Worm (Caenorhabditis elegans) whole organism, L4/young adult: ENCODE measurements around the gene rml-4.

Experiments used
- W03F9.2 ChIP-seq: fragments of 150-350 bp; optimal IDR thresholded peaks from 2 replicates; lab custom pipeline; 2014; ENCODE audit warnings: missing biosample characterization, missing genetic modification characterization
- dao-5 ChIP-seq: sonication (generic microtip); optimal IDR thresholded peaks from 2 replicates; lab custom pipeline; 2016; ENCODE audit warnings: missing genotype, missing genetic modification characterization, moderate library complexity, missing compliant biosample characterization
- him-1 ChIP-seq: sonication (generic microtip); optimal IDR thresholded peaks from 2 replicates; lab custom pipeline; 2016; ENCODE audit warnings: missing genotype, missing genetic modification reagents, missing genetic modification characterization, missing compliant biosample characterization

DNA sequence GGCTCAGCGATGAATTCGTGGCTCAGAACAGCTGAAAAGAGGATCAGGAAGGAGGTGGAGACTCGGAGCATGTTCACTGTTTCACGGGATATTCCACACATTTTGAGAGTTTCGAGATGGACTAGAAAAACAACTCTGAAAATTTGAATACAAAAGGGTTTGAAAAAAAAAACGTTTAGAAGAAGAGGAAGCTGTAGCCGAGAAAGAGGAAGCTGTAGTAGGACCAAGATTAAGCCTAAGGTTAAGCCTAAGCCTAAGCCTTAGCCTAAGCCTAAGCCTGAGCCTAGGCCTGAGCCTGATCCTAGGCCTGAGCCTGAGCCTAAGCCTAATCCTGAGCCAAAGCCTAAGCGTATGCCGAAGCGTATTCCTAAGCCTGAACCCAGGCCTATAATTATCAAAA, 17.2 kb downstream of the rml-4 start, which contains the start of gene plep-1:
- no peak for TF ChIP-seq dao-5 (tag; lab: Kevin White, UChicago)
- TF ChIP-seq him-1 (tag; lab: Kevin White, UChicago) = no peak
- TF ChIP-seq W03F9.2 = no peak
